Worm (Caenorhabditis elegans) whole organism, L1 larva: ENCODE results near the gene srt-3.
"Not testable (repeated sequence)": the region's sequence is repeated elsewhere in the genome, so short reads cannot be mapped to it uniquely, and the experiment has no call there.

Experiments used
- elt-3 ChIP-seq, 6 experiments: fragments of 150-350 bp in 1 of 6; sonication (generic microtip); optimal IDR thresholded peaks; 2 replicates each; lab custom pipeline; 2017 to 2018; ENCODE audit warnings: missing biosample characterization in 6 of 6, missing genetic modification characterization in 6 of 6, inconsistent platforms in 1 of 6
- zag-1 ChIP-seq: fragments of 150-350 bp; optimal IDR thresholded peaks from 2 replicates; lab custom pipeline; 2014; ENCODE audit warnings: missing biosample characterization, missing genetic modification characterization

ce11 chrV:4271258-4271657 is 11.3 kb upstream of the srt-3 start, which contains the start of gene srt-38:
- TF ChIP-seq elt-3 (tag; optimal IDR thresholded peaks at IDR 0.05; lab: Kevin White, UChicago); zag-1 (tag; lab: Kevin White, UChicago): not testable (repeated sequence)
